Worm (Caenorhabditis elegans) whole organism, L3 larva: ENCODE results near the gene zyg-8.

Experiments used
- R02D3.7 ChIP-seq: fragments of 150-350 bp; optimal IDR thresholded peaks from 2 replicates; lab custom pipeline; 2014; ENCODE audit warnings: missing biosample characterization, missing genetic modification characterization
- ZK546.5 ChIP-seq: sonication (generic microtip); optimal IDR thresholded peaks from 2 replicates; lab custom pipeline; 2017; ENCODE audit warnings: missing biosample characterization, missing genetic modification characterization
- aly-2 ChIP-seq: fragments of 150-350 bp; optimal IDR thresholded peaks from 2 replicates; lab custom pipeline; 2014; ENCODE audit warnings: missing biosample characterization, missing genetic modification characterization
- ama-1 ChIP-seq: fragments of 150-350 bp; optimal IDR thresholded peaks from 2 replicates; lab custom pipeline; 2018
- ceh-16 ChIP-seq: sonication (generic microtip); optimal IDR thresholded peaks from 2 replicates; lab custom pipeline; 2017; ENCODE audit warnings: missing biosample characterization, missing genetic modification characterization
- ceh-28 ChIP-seq: fragments of 150-350 bp; optimal IDR thresholded peaks from 2 replicates; lab custom pipeline; 2014; ENCODE audit warnings: missing biosample characterization, missing genetic modification reagents, missing genetic modification characterization
- ceh-82 ChIP-seq: fragments of 150-350 bp; optimal IDR thresholded peaks from 2 replicates; lab custom pipeline; 2014; ENCODE audit warnings: missing biosample characterization, missing genetic modification characterization
- ceh-9 ChIP-seq: sonication (generic microtip); optimal IDR thresholded peaks from 2 replicates; lab custom pipeline; 2018; ENCODE audit warnings: missing biosample characterization, missing genetic modification characterization
- daf-12 ChIP-seq: fragments of 150-350 bp; optimal IDR thresholded peaks from 2 replicates; lab custom pipeline; 2014; ENCODE audit warnings: missing biosample characterization, missing genetic modification reagents, missing genetic modification characterization
- egl-27 ChIP-seq: sonication (generic microtip); optimal IDR thresholded peaks from 4 replicates; lab custom pipeline; 2017; ENCODE audit warnings: missing biosample characterization, missing genetic modification reagents, missing genetic modification characterization
- elt-1 ChIP-seq: fragments of 150-350 bp; optimal IDR thresholded peaks from 2 replicates; lab custom pipeline; 2014; ENCODE audit warnings: missing biosample characterization, missing genetic modification characterization
- elt-2 ChIP-seq: sonication (generic microtip); optimal IDR thresholded peaks from 2 replicates; lab custom pipeline; 2016; ENCODE audit warnings: missing genetic modification reagents, mild to moderate bottlenecking, missing genetic modification characterization, missing compliant biosample characterization
- elt-3 ChIP-seq, 3 experiments: fragments of 150-350 bp in 1 of 3; sonication (generic microtip) in 2 of 3; optimal IDR thresholded peaks; 2 replicates in 2 of 3; 4 replicates in 1 of 3; lab custom pipeline; 2014 to 2017; ENCODE audit warnings: missing biosample characterization in 3 of 3, missing genetic modification characterization in 3 of 3
- eor-1 ChIP-seq, 2 experiments: fragments of 150-350 bp; optimal IDR thresholded peaks; 2 replicates each; lab custom pipeline; 2014 to 2018; ENCODE audit warnings: missing biosample characterization in 2 of 2, missing genetic modification characterization in 2 of 2
- fkh-10 ChIP-seq: sonication (generic microtip); optimal IDR thresholded peaks from 2 replicates; lab custom pipeline; 2017; ENCODE audit warnings: missing biosample characterization, missing genetic modification reagents, missing genetic modification characterization
- fkh-2 ChIP-seq: fragments of 150-350 bp; optimal IDR thresholded peaks from 2 replicates; lab custom pipeline; 2014; ENCODE audit warnings: missing biosample characterization, missing genetic modification reagents, missing genetic modification characterization
- fos-1 ChIP-seq: fragments of 150-350 bp; optimal IDR thresholded peaks from 2 replicates; lab custom pipeline; 2014; ENCODE audit warnings: missing biosample characterization, missing genetic modification characterization
- hmg-11 ChIP-seq: sonication (generic microtip); optimal IDR thresholded peaks from 2 replicates; lab custom pipeline; 2016; ENCODE audit warnings: missing genetic modification characterization, missing compliant biosample characterization
- jun-1 ChIP-seq: fragments of 150-350 bp; optimal IDR thresholded peaks from 2 replicates; lab custom pipeline; 2014; ENCODE audit warnings: missing biosample characterization, missing genetic modification reagents, missing genetic modification characterization
- lin-15B ChIP-seq: fragments of 150-350 bp; optimal IDR thresholded peaks from 2 replicates; lab custom pipeline; 2014; ENCODE audit warnings: missing biosample characterization, missing genetic modification characterization
- lin-39 ChIP-seq: fragments of 150-350 bp; optimal IDR thresholded peaks from 2 replicates; lab custom pipeline; 2018; ENCODE audit warnings: missing biosample characterization, missing genetic modification reagents, missing genetic modification characterization
- lsy-12 ChIP-seq: sonication (generic microtip); optimal IDR thresholded peaks from 2 replicates; lab custom pipeline; 2016; ENCODE audit warnings: mild to moderate bottlenecking, missing genetic modification characterization, missing compliant biosample characterization
- mdl-1 ChIP-seq: fragments of 150-350 bp; optimal IDR thresholded peaks from 2 replicates; lab custom pipeline; 2014; ENCODE audit warnings: missing biosample characterization, missing genetic modification characterization
- mml-1 ChIP-seq: fragments of 150-350 bp; sonication (generic microtip); optimal IDR thresholded peaks from 3 replicates; lab custom pipeline; 2014; ENCODE audit warnings: missing biosample characterization, missing genetic modification characterization
- nfya-1 ChIP-seq: sonication (generic microtip); optimal IDR thresholded peaks from 2 replicates; lab custom pipeline; 2017; ENCODE audit warnings: missing genetic modification characterization, mild to moderate bottlenecking, missing compliant biosample characterization, antibody characterized with exemption, moderate library complexity; ENCODE audit not compliant: insufficient read depth
- nhr-11 ChIP-seq: fragments of 150-350 bp; optimal IDR thresholded peaks from 2 replicates; lab custom pipeline; 2014; ENCODE audit warnings: missing biosample characterization, missing genetic modification characterization
- nhr-12 ChIP-seq: fragments of 150-350 bp; optimal IDR thresholded peaks from 2 replicates; lab custom pipeline; 2014; ENCODE audit warnings: missing biosample characterization, missing genetic modification characterization
- nhr-23 ChIP-seq: fragments of 150-350 bp; optimal IDR thresholded peaks from 2 replicates; lab custom pipeline; 2014; ENCODE audit warnings: missing biosample characterization, missing genetic modification reagents, missing genetic modification characterization
- nhr-237 ChIP-seq: fragments of 150-350 bp; optimal IDR thresholded peaks from 2 replicates; lab custom pipeline; 2014; ENCODE audit warnings: missing biosample characterization, missing genetic modification characterization
- nhr-25 ChIP-seq: sonication (generic microtip); optimal IDR thresholded peaks from 2 replicates; lab custom pipeline; 2017; ENCODE audit warnings: missing biosample characterization, missing genetic modification characterization
- nhr-28 ChIP-seq: fragments of 150-350 bp; optimal IDR thresholded peaks from 2 replicates; lab custom pipeline; 2014; ENCODE audit warnings: missing biosample characterization, missing genetic modification characterization
- nhr-43 ChIP-seq: sonication (generic microtip); optimal IDR thresholded peaks from 2 replicates; lab custom pipeline; 2016; ENCODE audit warnings: mild to moderate bottlenecking, missing genetic modification characterization, missing compliant biosample characterization; ENCODE audit not compliant: poor library complexity, severe bottlenecking
- nhr-67 ChIP-seq: fragments of 150-350 bp; optimal IDR thresholded peaks from 2 replicates; lab custom pipeline; 2014; ENCODE audit warnings: missing biosample characterization, missing genetic modification characterization
- nhr-76 ChIP-seq: fragments of 150-350 bp; sonication (generic microtip); optimal IDR thresholded peaks from 5 replicates; lab custom pipeline; 2014; ENCODE audit warnings: missing biosample characterization, missing genetic modification characterization
- nhr-77 ChIP-seq: fragments of 150-350 bp; optimal IDR thresholded peaks from 2 replicates; lab custom pipeline; 2014; ENCODE audit warnings: missing biosample characterization, missing genetic modification characterization
- pha-4 ChIP-seq: fragments of 150-350 bp; optimal IDR thresholded peaks from 2 replicates; lab custom pipeline; 2014; ENCODE audit warnings: missing biosample characterization, missing genetic modification reagents, missing genetic modification characterization
- pqm-1 ChIP-seq: fragments of 150-350 bp; optimal IDR thresholded peaks from 2 replicates; lab custom pipeline; 2017; ENCODE audit warnings: missing biosample characterization, missing genetic modification characterization, inconsistent platforms
- sea-2 ChIP-seq: fragments of 150-350 bp; sonication (generic microtip); optimal IDR thresholded peaks from 4 replicates; lab custom pipeline; 2014; ENCODE audit warnings: missing biosample characterization, missing genetic modification reagents, missing genetic modification characterization
- skn-1 ChIP-seq: fragments of 150-350 bp; optimal IDR thresholded peaks from 2 replicates; lab custom pipeline; 2014; ENCODE audit warnings: missing biosample characterization, missing genetic modification characterization
- snpc-4 ChIP-seq: fragments of 150-350 bp; optimal IDR thresholded peaks from 2 replicates; lab custom pipeline; 2014; ENCODE audit warnings: missing biosample characterization, missing genetic modification characterization
- tbx-2 ChIP-seq: sonication (generic microtip); optimal IDR thresholded peaks from 2 replicates; lab custom pipeline; 2016; ENCODE audit warnings: mild to moderate bottlenecking, missing genetic modification characterization, missing compliant biosample characterization
- unc-39 ChIP-seq: sonication (generic microtip); optimal IDR thresholded peaks from 4 replicates; lab custom pipeline; 2017; ENCODE audit warnings: missing biosample characterization, missing genetic modification characterization
- unc-62 ChIP-seq: fragments of 150-350 bp; sonication (generic microtip); optimal IDR thresholded peaks from 4 replicates; lab custom pipeline; 2014; ENCODE audit warnings: missing biosample characterization, missing genetic modification reagents, missing genetic modification characterization
- zag-1 ChIP-seq: fragments of 150-350 bp; optimal IDR thresholded peaks from 2 replicates; lab custom pipeline; 2014; ENCODE audit warnings: missing biosample characterization, missing genetic modification characterization
- ztf-11 ChIP-seq: fragments of 150-350 bp; optimal IDR thresholded peaks from 2 replicates; lab custom pipeline; 2014; ENCODE audit warnings: missing biosample characterization, missing genetic modification characterization
- ztf-4 ChIP-seq: fragments of 150-350 bp; optimal IDR thresholded peaks from 2 replicates; lab custom pipeline; 2014; ENCODE audit warnings: missing biosample characterization, missing genetic modification characterization

zyg-8 gene

DNA sequence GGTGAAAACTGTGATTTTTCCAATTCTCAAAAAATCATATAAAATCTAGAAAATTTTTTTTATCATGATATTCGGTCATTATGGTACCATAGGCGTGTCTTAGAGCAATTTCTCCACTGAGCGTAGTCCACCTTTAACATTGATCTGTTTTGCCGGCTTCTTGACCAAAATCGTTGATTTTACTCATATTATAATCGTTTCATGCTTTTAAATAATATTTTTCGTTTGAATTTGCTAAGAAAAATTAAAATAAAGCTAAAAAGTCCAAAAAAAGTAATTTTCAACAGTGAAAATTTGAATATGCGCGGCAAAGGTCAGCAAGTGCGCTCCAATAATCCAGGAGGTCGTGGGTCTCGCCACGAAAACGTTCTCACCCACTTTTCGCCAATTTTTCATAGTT lies 20.5 kb upstream of the zyg-8 start, which contains the start of gene Y79H2A.4:
TSS of gene Y79H2A.4 (plus strand) at position 301 of the 400 bp plus-strand sequence.
- no peak for TF ChIP-seq egl-27
- TF ChIP-seq mml-1, result no peak
- no peak for TF ChIP-seq unc-62 (GFP tag; lab: Kevin White, UChicago)
- no peak for TF ChIP-seq nhr-43
- TF ChIP-seq ztf-4 (tag; lab: Kevin White, UChicago), result no peak
- TF ChIP-seq ceh-9 (tag; lab: Kevin White, UChicago), result no peak
- no peak for TF ChIP-seq pqm-1
- TF ChIP-seq nhr-76 (tag; lab: Kevin White, UChicago), result no peak
- TF ChIP-seq nhr-25, result no peak
- no peak for TF ChIP-seq elt-2 (tag; lab: Kevin White, UChicago)
- no peak for TF ChIP-seq nhr-67 (tag; lab: Kevin White, UChicago)
- TF ChIP-seq ceh-16 (tag; lab: Kevin White, UChicago), result no peak
- no peak for TF ChIP-seq elt-3 (tag; optimal IDR thresholded peaks at IDR 0.05; lab: Kevin White, UChicago)
- TF ChIP-seq daf-12 (tag; lab: Kevin White, UChicago), result no peak
- TF ChIP-seq nhr-237 (tag; lab: Kevin White, UChicago), result no peak
- no peak for TF ChIP-seq lin-15B (tag; lab: Kevin White, UChicago)

DNA sequence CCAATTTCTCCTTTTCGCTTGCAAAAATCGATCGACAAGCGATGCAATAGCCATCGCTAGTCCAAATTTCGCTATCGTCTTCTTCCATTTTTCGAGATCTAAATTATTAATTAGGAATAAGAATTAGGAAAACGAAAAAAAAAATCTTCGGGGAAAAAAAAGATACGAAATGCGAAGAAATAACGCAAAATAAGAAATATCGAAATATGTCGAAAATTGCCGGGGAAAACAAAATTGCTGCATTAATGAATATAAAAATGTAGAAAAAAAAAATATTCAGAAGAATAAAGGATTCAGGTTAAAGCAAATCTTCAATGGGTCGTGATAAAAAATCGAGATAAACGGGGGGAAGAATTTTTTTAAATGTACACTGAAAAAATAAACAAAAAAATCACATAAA lies 9.3 kb upstream of the zyg-8 start, which contains the start of gene Y79H2A.3:
TSS of gene Y79H2A.3 (minus strand) at position 101 of the 400 bp plus-strand sequence.
- no peak for TF ChIP-seq nhr-67 (tag; lab: Kevin White, UChicago)
- TF ChIP-seq lin-39, result no peak
- TF ChIP-seq sea-2 (GFP tag; lab: Kevin White, UChicago), result no peak
- TF ChIP-seq skn-1 (tag; lab: Kevin White, UChicago), result no peak
- TF ChIP-seq pha-4 (tag; lab: Kevin White, UChicago), result no peak
- no peak for TF ChIP-seq ceh-9 (tag; lab: Kevin White, UChicago)
- TF ChIP-seq aly-2 (tag; lab: Kevin White, UChicago), result no peak
- TF ChIP-seq fos-1 (tag; lab: Kevin White, UChicago), result no peak
- no peak for TF ChIP-seq nfya-1
- TF ChIP-seq, all 47 proteins: peak for 0

ce11 chrIII:12058429-12058828 lies 3.1 kb upstream of the zyg-8 start, which contains the start of gene arx-3:
arx-3 (minus strand) TSS chrIII:12058458.
- TF ChIP-seq nhr-25 (no peak), fkh-2 (tag; lab: Kevin White, UChicago) (no peak), nhr-12 (tag; lab: Kevin White, UChicago) (no peak), mml-1 (no peak), ZK546.5 (tag; lab: Kevin White, UChicago) (no peak), daf-12 (tag; lab: Kevin White, UChicago) (no peak), unc-62 (GFP tag; lab: Kevin White, UChicago) (no peak), ztf-11 (tag; lab: Kevin White, UChicago) (no peak), elt-3 (tag; optimal IDR thresholded peaks at IDR 0.05; lab: Kevin White, UChicago) (no peak), mdl-1 (no peak), elt-2 (tag; lab: Kevin White, UChicago) (no peak), jun-1 (no peak), nfya-1 (peak; percentile 72), sea-2 (GFP tag; lab: Kevin White, UChicago) (no peak), skn-1 (tag; lab: Kevin White, UChicago) (no peak), lsy-12 (no peak), fos-1 (tag; lab: Kevin White, UChicago) (no peak), egl-27 (no peak), ama-1 (lab: Kevin White, UChicago) (no peak), lin-15B (tag; lab: Kevin White, UChicago) (peak; percentile 37), nhr-67 (tag; lab: Kevin White, UChicago) (no peak), nhr-23 (tag; lab: Kevin White, UChicago) (peak; percentile 10), unc-39 (no peak), nhr-11 (no peak), aly-2 (tag; lab: Kevin White, UChicago) (no peak), pqm-1 (peak; percentile 26), zag-1 (no peak), nhr-77 (tag; lab: Kevin White, UChicago) (no peak), fkh-10 (GFP tag; lab: Kevin White, UChicago) (no peak), nhr-43 (no peak), ceh-9 (tag; lab: Kevin White, UChicago) (no peak), nhr-237 (tag; lab: Kevin White, UChicago) (no peak), ceh-28 (peak; percentile 41), snpc-4 (no peak), tbx-2 (tag; lab: Kevin White, UChicago) (no peak), R02D3.7 (tag; lab: Kevin White, UChicago) (no peak), elt-1 (tag; lab: Kevin White, UChicago) (no peak), ceh-82 (tag; lab: Kevin White, UChicago) (no peak), ztf-4 (tag; lab: Kevin White, UChicago) (no peak), pha-4 (tag; lab: Kevin White, UChicago) (peak; percentile 50), ceh-16 (tag; lab: Kevin White, UChicago) (no peak), nhr-28 (tag; lab: Kevin White, UChicago) (no peak), hmg-11 (tag; lab: Kevin White, UChicago) (no peak), nhr-76 (tag; lab: Kevin White, UChicago) (no peak), eor-1 (tag; optimal IDR thresholded peaks at IDR 0.05; lab: Kevin White, UChicago) (no peak), lin-39 (no peak)
